Fruit fly (Drosophila melanogaster) whole organism, prepupa: ENCODE measurements around the gene CG15403.

ENCODE experiments used
- Blimp-1 ChIP-seq: fragments of 200-800 bp; sonication (Bioruptor generic); optimal IDR thresholded peaks from 3 replicates; lab custom pipeline; 2017; ENCODE audit warnings: missing biosample characterization, missing genetic modification characterization, mild to moderate bottlenecking, moderate library complexity, missing genetic modification reagents
- CG10669 ChIP-seq: fragments of 200-800 bp; sonication (Bioruptor generic); optimal IDR thresholded peaks from 3 replicates; lab custom pipeline; 2018; ENCODE audit warnings: missing biosample characterization, mild to moderate bottlenecking, missing genetic modification characterization, moderate library complexity
- CG11294 ChIP-seq: fragments of 200-800 bp; sonication (Bioruptor generic); IDR thresholded peaks from 2 replicates; pipeline ENCODE4 v1.3.6; 2022; ENCODE audit warnings: missing biosample characterization, missing genetic modification characterization
- CG11762 ChIP-seq: fragments of 200-800 bp; sonication (Bioruptor generic); optimal IDR thresholded peaks from 3 replicates; lab custom pipeline; 2016; ENCODE audit warnings: missing biosample characterization, missing genetic modification characterization; ENCODE audit not compliant: insufficient read depth
- CG11902 ChIP-seq: fragments of 200-800 bp; sonication (Bioruptor generic); optimal IDR thresholded peaks from 3 replicates; lab custom pipeline; 2016; ENCODE audit warnings: missing biosample characterization, missing genetic modification characterization
- CG15336 ChIP-seq: fragments of 200-800 bp; sonication (Bioruptor generic); IDR thresholded peaks from 2 replicates; pipeline ENCODE4 v1.3.6; 2022; ENCODE audit warnings: missing biosample characterization, missing genetic modification characterization
- CG32006 ChIP-seq: fragments of 200-800 bp; sonication (Bioruptor generic); optimal IDR thresholded peaks from 3 replicates; lab custom pipeline; 2017; ENCODE audit warnings: missing biosample characterization, mild to moderate bottlenecking, missing genetic modification characterization
- CG34406 ChIP-seq: fragments of 200-800 bp; sonication (Bioruptor generic); optimal IDR thresholded peaks from 3 replicates; lab custom pipeline; 2016; ENCODE audit warnings: missing biosample characterization, missing genetic modification characterization
- CG6163 ChIP-seq: fragments of 200-800 bp; sonication (Bioruptor generic); IDR thresholded peaks from 3 replicates; pipeline ENCODE4 v1.3.6; 2022; ENCODE audit warnings: missing biosample characterization, missing genetic modification characterization
- CG6276 ChIP-seq: fragments of 200-800 bp; sonication (Bioruptor generic); optimal IDR thresholded peaks from 2 replicates; lab custom pipeline; 2017; ENCODE audit warnings: missing biosample characterization, mild to moderate bottlenecking, missing genetic modification characterization
- CG6808 ChIP-seq: fragments of 200-800 bp; sonication (Bioruptor generic); optimal IDR thresholded peaks from 3 replicates; lab custom pipeline; 2017; ENCODE audit warnings: missing biosample characterization, missing genetic modification characterization, mild to moderate bottlenecking, moderate library complexity, missing genetic modification reagents
- CG7368 ChIP-seq: fragments of 200-800 bp; sonication (Bioruptor generic); optimal IDR thresholded peaks from 3 replicates; lab custom pipeline; 2016; ENCODE audit warnings: missing biosample characterization, missing genetic modification characterization
- CG8119 ChIP-seq: fragments of 200-800 bp; sonication (Bioruptor generic); IDR thresholded peaks from 3 replicates; pipeline ENCODE4 v1.3.6; 2022; ENCODE audit warnings: missing biosample characterization, missing genetic modification characterization
- CG9139 ChIP-seq: fragments of 200-800 bp; sonication (Bioruptor generic); optimal IDR thresholded peaks from 3 replicates; lab custom pipeline; 2017; ENCODE audit warnings: missing biosample characterization, mild to moderate bottlenecking, missing genetic modification characterization
- Eip75B ChIP-seq: fragments of 200-800 bp; sonication (Bioruptor generic); optimal IDR thresholded peaks from 3 replicates; lab custom pipeline; 2016; ENCODE audit warnings: missing biosample characterization, missing genetic modification characterization
- Eip78C ChIP-seq: fragments of 200-800 bp; sonication (Bioruptor generic); peaks from one replicate; lab custom pipeline; 2016; ENCODE audit warnings: missing biosample characterization, missing genetic modification characterization
- Eip93F ChIP-seq: fragments of 200-800 bp; sonication (Bioruptor generic); optimal IDR thresholded peaks from 2 replicates; lab custom pipeline; 2016; ENCODE audit warnings: missing biosample characterization, mild to moderate bottlenecking, missing genetic modification characterization
- Ets21C ChIP-seq: fragments of 200-800 bp; sonication (Bioruptor generic); optimal IDR thresholded peaks from 3 replicates; lab custom pipeline; 2016; ENCODE audit warnings: missing biosample characterization, missing genetic modification characterization
- Ets96B ChIP-seq: fragments of 200-800 bp; optimal IDR thresholded peaks from 2 replicates; lab custom pipeline; 2019; ENCODE audit warnings: missing biosample characterization, mild to moderate bottlenecking, missing genetic modification characterization, moderate library complexity
- Hr38 ChIP-seq: sonication (Bioruptor generic); optimal IDR thresholded peaks from 2 replicates; lab custom pipeline; 2016; ENCODE audit warnings: missing biosample characterization, missing genetic modification characterization
- Hr4 ChIP-seq: fragments of 200-800 bp; sonication (Bioruptor generic); optimal IDR thresholded peaks from 3 replicates; lab custom pipeline; 2016; ENCODE audit warnings: missing biosample characterization, missing genetic modification characterization
- Smox ChIP-seq: fragments of 200-800 bp; sonication (Bioruptor generic); optimal IDR thresholded peaks from 3 replicates; lab custom pipeline; 2016; ENCODE audit warnings: missing biosample characterization, missing genetic modification characterization
- achi ChIP-seq: fragments of 200-800 bp; sonication (Bioruptor generic); optimal IDR thresholded peaks from 3 replicates; lab custom pipeline; 2016; ENCODE audit warnings: missing biosample characterization, missing genetic modification characterization
- cyc ChIP-seq: fragments of 200-800 bp; sonication (Bioruptor generic); optimal IDR thresholded peaks from 3 replicates; lab custom pipeline; 2016; ENCODE audit warnings: missing biosample characterization, missing genetic modification characterization
- dac ChIP-seq: fragments of 200-800 bp; sonication (Bioruptor generic); optimal IDR thresholded peaks from 2 replicates; lab custom pipeline; 2017; ENCODE audit warnings: missing biosample characterization, mild to moderate bottlenecking, missing genetic modification characterization
- eg ChIP-seq: fragments of 200-800 bp; sonication (Bioruptor generic); IDR thresholded peaks from 3 replicates; pipeline ENCODE4 v1.3.6; 2022; ENCODE audit warnings: missing biosample characterization, missing genetic modification characterization
- fd59A ChIP-seq: fragments of 200-800 bp; sonication (Bioruptor generic); optimal IDR thresholded peaks from 2 replicates; lab custom pipeline; 2017; ENCODE audit warnings: missing biosample characterization, mild to moderate bottlenecking, missing genetic modification characterization, missing genetic modification reagents
- fd85E ChIP-seq: fragments of 200-800 bp; sonication (Bioruptor generic); optimal IDR thresholded peaks from 3 replicates; lab custom pipeline; 2016; ENCODE audit warnings: missing biosample characterization, missing genetic modification characterization
- fkh ChIP-seq: fragments of 200-800 bp; sonication (Bioruptor generic); optimal IDR thresholded peaks from 3 replicates; lab custom pipeline; 2017; ENCODE audit warnings: missing biosample characterization, mild to moderate bottlenecking, missing genetic modification characterization, moderate library complexity
- lz ChIP-seq: fragments of 200-800 bp; sonication (Bioruptor generic); optimal IDR thresholded peaks from 3 replicates; lab custom pipeline; 2016; ENCODE audit warnings: missing biosample characterization, missing genetic modification characterization
- salr ChIP-seq, 2 experiments: fragments of 200-800 bp; sonication (Bioruptor generic); optimal IDR thresholded peaks; 3 replicates each; lab custom pipeline; 2016 to 2018; ENCODE audit warnings: missing biosample characterization in 2 of 2, missing genetic modification characterization in 2 of 2, mild to moderate bottlenecking in 1 of 2
- spab ChIP-seq: fragments of 200-800 bp; sonication (Bioruptor generic); optimal IDR thresholded peaks from 2 replicates; lab custom pipeline; 2017; ENCODE audit warnings: missing biosample characterization, mild to moderate bottlenecking, missing genetic modification characterization, missing genetic modification reagents
- ss ChIP-seq, 2 experiments: fragments of 200-800 bp; sonication (Bioruptor generic); optimal IDR thresholded peaks; 2 replicates in 1 of 2; 3 replicates in 1 of 2; lab custom pipeline; 2017 to 2018; ENCODE audit warnings: mild to moderate bottlenecking in 2 of 2, missing biosample characterization in 2 of 2, missing genetic modification characterization in 2 of 2, moderate library complexity in 1 of 2

Gene CG15403

dm6 chr2L:3094901-3095777, 33.3 kb upstream of the CG15403 start:
- TF ChIP-seq CG6808 (GFP tag; lab: Kevin White, UChicago) (peak; percentile 55), CG15336 (GFP tag; lab: Robert Waterston, UW) (no peak), CG32006 (GFP tag; lab: Kevin White, UChicago) (no peak), Smox (GFP tag; lab: Kevin White, UChicago) (no peak), spab (GFP tag; lab: Kevin White, UChicago) (peak; percentile 40), CG10669 (peak; percentile 28), fd59A (GFP tag; lab: Kevin White, UChicago) (no peak), CG9139 (peak; percentile 43), Ets96B (tag; lab: Kevin White, UChicago) (no peak), CG8119 (GFP tag; lab: Robert Waterston, UW) (peak; percentile 51; the same call in 1 of the 3 replicates), CG6163 (peak; percentile 47; the same call in 2 of the 3 replicates), Eip78C (GFP tag; lab: Kevin White, UChicago) (peak; percentile 20), ss (GFP tag; optimal IDR thresholded peaks at IDR 0.05; lab: Kevin White, UChicago) (peak; percentile 45 to 63)

- no peak for TF ChIP-seq cyc (GFP tag; lab: Kevin White, UChicago)
- no peak for TF ChIP-seq CG34406 (GFP tag; lab: Kevin White, UChicago)
- no peak for TF ChIP-seq lz (GFP tag; lab: Kevin White, UChicago)
- no peak for TF ChIP-seq ss (GFP tag; optimal IDR thresholded peaks at IDR 0.05; lab: Kevin White, UChicago)
- no peak for TF ChIP-seq CG11902 (GFP tag; lab: Kevin White, UChicago)
- TF ChIP-seq Ets21C (GFP tag; lab: Kevin White, UChicago): no peak
- no peak for TF ChIP-seq fkh (GFP tag; lab: Kevin White, UChicago)
- TF ChIP-seq dac (GFP tag; lab: Kevin White, UChicago): no peak
- TF ChIP-seq CG11762 (GFP tag; lab: Kevin White, UChicago): no peak
- no peak for TF ChIP-seq CG11294 (GFP tag; lab: Robert Waterston, UW)
- no peak for TF ChIP-seq Hr38
- no peak for TF ChIP-seq fd85E (GFP tag; lab: Kevin White, UChicago)
- TF ChIP-seq CG6808 (GFP tag; lab: Kevin White, UChicago): no peak
- no peak for TF ChIP-seq fd59A (GFP tag; lab: Kevin White, UChicago)
- no peak for TF ChIP-seq Smox (GFP tag; lab: Kevin White, UChicago)
- TF ChIP-seq spab (GFP tag; lab: Kevin White, UChicago): no peak
- TF ChIP-seq eg (GFP tag; lab: Robert Waterston, UW): no peak
These were observed 28.5 kb upstream of the CG15403 start for dm6 chr2L:3099930-3100329.

- TF ChIP-seq CG6276 (peak; percentile 15), CG6163 (peak; percentile 38; the same call in 1 of the 3 replicates), achi (no peak), CG15336 (GFP tag; lab: Robert Waterston, UW) (peak; percentile 68), salr (GFP tag; optimal IDR thresholded peaks at IDR 0.05; lab: Kevin White, UChicago) (peak in 1 of 2 experiments; percentile 0), Hr4 (peak; percentile 50), Eip75B (GFP tag; lab: Kevin White, UChicago) (no peak), CG8119 (GFP tag; lab: Robert Waterston, UW) (peak; percentile 45; the same call in 2 of the 3 replicates), Eip78C (GFP tag; lab: Kevin White, UChicago) (peak; percentile 37), eg (GFP tag; lab: Robert Waterston, UW) (peak; percentile 64; the same call in 2 of the 3 replicates), CG32006 (GFP tag; lab: Kevin White, UChicago) (peak; percentile 44), Eip93F (GFP tag; lab: Kevin White, UChicago) (no peak), Blimp-1 (no peak), CG7368 (GFP tag; lab: Kevin White, UChicago) (no peak)
These were observed 27.6 kb upstream of the CG15403 start for dm6 chr2L:3100812-3101211.
